Worm (Caenorhabditis elegans): ENCODE results near the gene prx-10.

The prx-10 gene

DNA sequence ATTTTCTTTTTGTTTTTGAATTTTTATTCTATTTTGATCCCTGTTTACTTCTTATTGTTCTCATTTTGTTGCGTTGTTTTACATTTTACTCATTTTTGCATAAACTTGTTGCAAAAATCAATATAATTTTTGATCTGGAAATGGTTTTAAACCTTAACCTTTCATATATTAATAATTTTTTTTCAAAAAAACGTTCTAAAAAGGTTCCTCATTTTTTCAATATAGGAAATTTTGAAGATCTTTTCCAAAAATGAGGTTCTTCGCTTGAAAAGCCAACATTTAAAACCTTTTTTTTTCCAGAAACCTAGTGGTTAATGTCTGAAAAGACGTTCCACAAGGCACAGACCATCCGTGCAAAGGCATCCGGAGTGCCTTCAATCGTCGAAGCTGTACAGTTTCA is 24.2 kb downstream of the prx-10 start, which contains the start of gene gop-3:
TSS of gene gop-3 (plus strand) at position 301 of the 400 bp plus-strand sequence.
- TF ChIP-seq unc-62 (GFP tag; optimal IDR thresholded peaks at IDR 0.05) (no peak), alr-1 (tag; optimal IDR thresholded peaks at IDR 0.05) (no peak), mab-5 (tag; optimal IDR thresholded peaks at IDR 0.05) (no peak), egl-27 (tag; optimal IDR thresholded peaks at IDR 0.05) (no peak), sma-3 (GFP tag; optimal IDR thresholded peaks at IDR 0.05) (no peak), nhr-21 (tag; optimal IDR thresholded peaks at IDR 0.05) (no peak), ceh-82 (tag; optimal IDR thresholded peaks at IDR 0.05) (no peak), fos-1 (tag; optimal IDR thresholded peaks at IDR 0.05) (no peak), R02D3.7 (tag; optimal IDR thresholded peaks at IDR 0.05) (no peak), sem-4 (tag; optimal IDR thresholded peaks at IDR 0.05) (no peak), unc-55 (GFP tag; optimal IDR thresholded peaks at IDR 0.05) (no peak), nhr-25 (tag; optimal IDR thresholded peaks at IDR 0.05) (no peak), nhr-11 (tag; optimal IDR thresholded peaks at IDR 0.05) (no peak), ceh-16 (tag; optimal IDR thresholded peaks at IDR 0.05) (no peak), Y55F3AM.14 (GFP tag; optimal IDR thresholded peaks at IDR 0.05) (no peak), nhr-10 (tag; optimal IDR thresholded peaks at IDR 0.05) (no peak), lin-39 (tag; optimal IDR thresholded peaks at IDR 0.05) (no peak), elt-1 (tag; optimal IDR thresholded peaks at IDR 0.05) (no peak), sma-9 (GFP tag; optimal IDR thresholded peaks at IDR 0.05) (no peak), sma-9 (tag; optimal IDR thresholded peaks at IDR 0.05) (no peak), blmp-1 (tag; optimal IDR thresholded peaks at IDR 0.05; ENCODE audit: insufficient read depth) (no peak)

- TF ChIP-seq skn-1 (tag; optimal IDR thresholded peaks at IDR 0.05) (no peak), nhr-77 (tag; optimal IDR thresholded peaks at IDR 0.05) (no peak), ZK546.5 (tag; optimal IDR thresholded peaks at IDR 0.05) (no peak), blmp-1 (tag; optimal IDR thresholded peaks at IDR 0.05; ENCODE audit: insufficient read depth) (no peak), nhr-12 (tag; optimal IDR thresholded peaks at IDR 0.05) (no peak), egl-27 (tag; optimal IDR thresholded peaks at IDR 0.05) (no peak), ceh-16 (tag; optimal IDR thresholded peaks at IDR 0.05) (no peak), nhr-23 (tag; optimal IDR thresholded peaks at IDR 0.05) (no peak), ztf-1 (GFP tag; conservative IDR thresholded peaks at IDR 0.05) (no peak)
These were observed 27.2 kb downstream of the prx-10 start, which contains the start of the genes C34E10.9 and hap-1 for ce11 chrIII:5263299-5263993. Gene C34E10.9 (minus strand): TSS chrIII:5263399. Gene hap-1 (plus strand): TSS chrIII:5263943.

DNA sequence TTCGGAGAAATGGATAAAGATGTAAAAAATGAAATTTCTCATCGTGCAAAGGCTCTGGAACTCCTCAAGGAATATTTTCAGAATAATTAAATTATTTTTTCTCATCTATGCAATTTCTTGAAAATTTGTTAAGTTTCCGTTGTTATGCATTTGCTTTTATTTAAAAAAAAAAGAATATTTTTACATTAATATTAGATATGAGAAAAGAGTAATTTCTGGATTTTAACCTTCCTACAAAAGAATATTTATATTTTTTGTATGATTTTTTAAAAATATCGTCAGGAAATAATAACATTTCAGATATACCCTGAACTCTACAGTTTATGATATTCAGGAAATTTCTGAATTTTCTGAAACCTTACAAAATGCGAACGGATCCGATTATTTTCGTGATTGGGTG is 28.6 kb downstream of the prx-10 start, which contains the start of gene gro-1:
TSS of gene gro-1 (plus strand) at position 301 of the 400 bp plus-strand sequence.
- TF ChIP-seq snpc-4 (tag; optimal IDR thresholded peaks at IDR 0.05): no peak
- no peak for TF ChIP-seq nhr-23 (tag; optimal IDR thresholded peaks at IDR 0.05)
- no peak for TF ChIP-seq sma-9 (GFP tag; optimal IDR thresholded peaks at IDR 0.05)
- no peak for TF ChIP-seq sma-9 (tag; optimal IDR thresholded peaks at IDR 0.05)
- no peak for TF ChIP-seq lin-11 (tag; optimal IDR thresholded peaks at IDR 0.05)
- no peak for TF ChIP-seq nhr-6 (tag; optimal IDR thresholded peaks at IDR 0.05)
- TF ChIP-seq zag-1 (tag; optimal IDR thresholded peaks at IDR 0.05): no peak
- no peak for TF ChIP-seq unc-39 (tag; optimal IDR thresholded peaks at IDR 0.05)
- TF ChIP-seq ztf-4 (tag; optimal IDR thresholded peaks at IDR 0.05): no peak
- no peak for TF ChIP-seq unc-55 (GFP tag; optimal IDR thresholded peaks at IDR 0.05)
- TF ChIP-seq sem-4 (tag; optimal IDR thresholded peaks at IDR 0.05): no peak
- no peak for TF ChIP-seq ama-1 (optimal IDR thresholded peaks at IDR 0.05)
- TF ChIP-seq ztf-11 (tag; optimal IDR thresholded peaks at IDR 0.05): no peak
- TF ChIP-seq mbf-1 (tag; optimal IDR thresholded peaks at IDR 0.05): no peak
- TF ChIP-seq crh-2 (tag; optimal IDR thresholded peaks at IDR 0.05): no peak
- TF ChIP-seq nhr-21 (tag; optimal IDR thresholded peaks at IDR 0.05): no peak
- no peak for TF ChIP-seq nhr-237 (tag; optimal IDR thresholded peaks at IDR 0.05)
- TF ChIP-seq mdl-1 (tag; optimal IDR thresholded peaks at IDR 0.05): no peak
